Fruit fly (Drosophila melanogaster): ENCODE results near the gene Syx8.

DNA sequence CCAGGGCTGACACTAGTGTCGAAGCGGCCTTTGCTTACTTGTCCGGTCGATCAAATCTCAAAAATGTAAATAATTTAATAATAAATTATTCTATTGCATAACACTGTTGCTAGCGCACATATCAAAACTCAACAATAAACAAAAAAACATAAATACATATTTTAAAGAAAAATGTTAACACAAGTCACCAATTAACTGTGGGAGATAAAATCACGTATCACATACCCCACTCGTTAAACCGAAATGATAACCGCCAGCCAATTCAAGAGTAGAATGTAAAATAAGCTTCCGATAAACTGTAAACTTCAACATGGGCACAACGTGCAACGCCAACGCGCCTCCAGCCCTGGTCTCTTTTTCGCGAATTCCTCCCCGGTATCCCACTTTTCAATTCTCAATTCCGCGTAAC, 15.9 kb upstream of the Syx8 start, which contains the start of gene Arts:
- peak; percentile 77 for TF ChIP-seq Mnt (GFP tag; optimal IDR thresholded peaks at IDR 0.05)
- TF ChIP-seq toe (GFP tag; optimal IDR thresholded peaks at IDR 0.05): peak; percentile 51
- TF ChIP-seq Clk (GFP tag; optimal IDR thresholded peaks at IDR 0.05): no peak
- no peak for TF ChIP-seq cic (GFP tag; optimal IDR thresholded peaks at IDR 0.05)
- TF ChIP-seq tj (GFP tag; optimal IDR thresholded peaks at IDR 0.05): peak; percentile 26
- TF ChIP-seq CG7101 (tag; optimal IDR thresholded peaks at IDR 0.05): peak; percentile 38
- TF ChIP-seq CG5204 (GFP tag; optimal IDR thresholded peaks at IDR 0.05): peak; percentile 48
- no peak for TF ChIP-seq CG33017 (tag; optimal IDR thresholded peaks at IDR 0.05)
- peak; percentile 67 for TF ChIP-seq CG11617 (GFP tag; optimal IDR thresholded peaks at IDR 0.05)
